Worm (Caenorhabditis elegans) whole organism, L3 larva: Measurements from ENCODE around the gene str-172.

Source experiments
- egl-27 ChIP-seq: sonication (generic microtip); optimal IDR thresholded peaks from 4 replicates; lab custom pipeline; 2017; ENCODE audit warnings: missing biosample characterization, missing genetic modification reagents, missing genetic modification characterization
- fkh-10 ChIP-seq: sonication (generic microtip); optimal IDR thresholded peaks from 2 replicates; lab custom pipeline; 2017; ENCODE audit warnings: missing biosample characterization, missing genetic modification reagents, missing genetic modification characterization
- fos-1 ChIP-seq: fragments of 150-350 bp; optimal IDR thresholded peaks from 2 replicates; lab custom pipeline; 2014; ENCODE audit warnings: missing biosample characterization, missing genetic modification characterization
- jun-1 ChIP-seq: fragments of 150-350 bp; optimal IDR thresholded peaks from 2 replicates; lab custom pipeline; 2014; ENCODE audit warnings: missing biosample characterization, missing genetic modification reagents, missing genetic modification characterization
- mdl-1 ChIP-seq: fragments of 150-350 bp; optimal IDR thresholded peaks from 2 replicates; lab custom pipeline; 2014; ENCODE audit warnings: missing biosample characterization, missing genetic modification characterization
- nfya-1 ChIP-seq: sonication (generic microtip); optimal IDR thresholded peaks from 2 replicates; lab custom pipeline; 2017; ENCODE audit warnings: missing genetic modification characterization, mild to moderate bottlenecking, missing compliant biosample characterization, antibody characterized with exemption, moderate library complexity; ENCODE audit not compliant: insufficient read depth
- nhr-11 ChIP-seq: fragments of 150-350 bp; optimal IDR thresholded peaks from 2 replicates; lab custom pipeline; 2014; ENCODE audit warnings: missing biosample characterization, missing genetic modification characterization
- nhr-237 ChIP-seq: fragments of 150-350 bp; optimal IDR thresholded peaks from 2 replicates; lab custom pipeline; 2014; ENCODE audit warnings: missing biosample characterization, missing genetic modification characterization
- nhr-67 ChIP-seq: fragments of 150-350 bp; optimal IDR thresholded peaks from 2 replicates; lab custom pipeline; 2014; ENCODE audit warnings: missing biosample characterization, missing genetic modification characterization
- pha-4 ChIP-seq: fragments of 150-350 bp; optimal IDR thresholded peaks from 2 replicates; lab custom pipeline; 2014; ENCODE audit warnings: missing biosample characterization, missing genetic modification reagents, missing genetic modification characterization
- pqm-1 ChIP-seq: fragments of 150-350 bp; optimal IDR thresholded peaks from 2 replicates; lab custom pipeline; 2017; ENCODE audit warnings: missing biosample characterization, missing genetic modification characterization, inconsistent platforms
- skn-1 ChIP-seq: fragments of 150-350 bp; optimal IDR thresholded peaks from 2 replicates; lab custom pipeline; 2014; ENCODE audit warnings: missing biosample characterization, missing genetic modification characterization
- snpc-4 ChIP-seq: fragments of 150-350 bp; optimal IDR thresholded peaks from 2 replicates; lab custom pipeline; 2014; ENCODE audit warnings: missing biosample characterization, missing genetic modification characterization
- zag-1 ChIP-seq: fragments of 150-350 bp; optimal IDR thresholded peaks from 2 replicates; lab custom pipeline; 2014; ENCODE audit warnings: missing biosample characterization, missing genetic modification characterization

ce11 chrIV:4889613-4890012, 22.1 kb upstream of the str-172 start, which contains the start of gene sgnh-1:
- TF ChIP-seq nfya-1 (tag; lab: Kevin White, UChicago) (no peak), snpc-4 (tag; lab: Kevin White, UChicago) (no peak), mdl-1 (tag; lab: Kevin White, UChicago) (no peak), pqm-1 (tag; lab: Kevin White, UChicago) (no peak), fos-1 (tag; lab: Kevin White, UChicago) (no peak), pha-4 (tag; lab: Kevin White, UChicago) (no peak), skn-1 (tag; lab: Kevin White, UChicago) (no peak), nhr-237 (tag; lab: Kevin White, UChicago) (no peak), egl-27 (tag; lab: Kevin White, UChicago) (no peak), fkh-10 (GFP tag; lab: Kevin White, UChicago) (no peak), jun-1 (tag; lab: Kevin White, UChicago) (no peak), zag-1 (tag; lab: Kevin White, UChicago) (no peak), nhr-67 (tag; lab: Kevin White, UChicago) (no peak), nhr-11 (tag; lab: Kevin White, UChicago) (no peak)
